Worm (Caenorhabditis elegans): ENCODE results near the gene C04C3.14.

- no peak for TF ChIP-seq F13C5.2 (tag; optimal IDR thresholded peaks at IDR 0.05)
- TF ChIP-seq hmbx-1 (tag; optimal IDR thresholded peaks at IDR 0.05) = no peak
Measured at ce11 chrIV:3384593-3384992, 11.1 kb upstream of the C04C3.14 start.

Measured in whole organism, early embryonic.